Fruit fly (Drosophila melanogaster) whole organism, prepupa: ENCODE results near the gene CG42717.

ENCODE experiments used
- CG11294 ChIP-seq: fragments of 200-800 bp; sonication (Bioruptor generic); IDR thresholded peaks from 2 replicates; pipeline ENCODE4 v1.3.6; 2022; ENCODE audit warnings: missing biosample characterization, missing genetic modification characterization
- CG11762 ChIP-seq: fragments of 200-800 bp; sonication (Bioruptor generic); optimal IDR thresholded peaks from 3 replicates; lab custom pipeline; 2016; ENCODE audit warnings: missing biosample characterization, missing genetic modification characterization; ENCODE audit not compliant: insufficient read depth
- CG11902 ChIP-seq: fragments of 200-800 bp; sonication (Bioruptor generic); optimal IDR thresholded peaks from 3 replicates; lab custom pipeline; 2016; ENCODE audit warnings: missing biosample characterization, missing genetic modification characterization
- CG15336 ChIP-seq: fragments of 200-800 bp; sonication (Bioruptor generic); IDR thresholded peaks from 2 replicates; pipeline ENCODE4 v1.3.6; 2022; ENCODE audit warnings: missing biosample characterization, missing genetic modification characterization
- CG1621 ChIP-seq: fragments of 200-800 bp; sonication (Bioruptor generic); optimal IDR thresholded peaks from 3 replicates; lab custom pipeline; 2018; ENCODE audit warnings: missing biosample characterization, mild to moderate bottlenecking, missing genetic modification characterization
- CG16779 ChIP-seq: fragments of 200-800 bp; sonication (Bioruptor generic); optimal IDR thresholded peaks from 3 replicates; lab custom pipeline; 2017; ENCODE audit warnings: missing biosample characterization, mild to moderate bottlenecking, missing genetic modification characterization
- CG3919 ChIP-seq: fragments of 200-800 bp; sonication (Bioruptor generic); optimal IDR thresholded peaks from 3 replicates; lab custom pipeline; 2016; ENCODE audit warnings: missing biosample characterization, missing genetic modification characterization
- CG4318 ChIP-seq: fragments of 200-800 bp; sonication (Bioruptor generic); optimal IDR thresholded peaks from 3 replicates; lab custom pipeline; 2017; ENCODE audit warnings: missing biosample characterization, mild to moderate bottlenecking, missing genetic modification characterization
- CG6276 ChIP-seq: fragments of 200-800 bp; sonication (Bioruptor generic); optimal IDR thresholded peaks from 2 replicates; lab custom pipeline; 2017; ENCODE audit warnings: missing biosample characterization, mild to moderate bottlenecking, missing genetic modification characterization
- CG6792 ChIP-seq: fragments of 200-800 bp; sonication (Bioruptor generic); optimal IDR thresholded peaks from 3 replicates; lab custom pipeline; 2016; ENCODE audit warnings: missing biosample characterization, missing genetic modification characterization
- CG6808 ChIP-seq: fragments of 200-800 bp; sonication (Bioruptor generic); optimal IDR thresholded peaks from 3 replicates; lab custom pipeline; 2017; ENCODE audit warnings: missing biosample characterization, missing genetic modification characterization, mild to moderate bottlenecking, moderate library complexity, missing genetic modification reagents
- CG8319 ChIP-seq: fragments of 200-800 bp; sonication (Bioruptor generic); optimal IDR thresholded peaks from 3 replicates; lab custom pipeline; 2016; ENCODE audit warnings: missing biosample characterization, missing genetic modification characterization
- CG8632 ChIP-seq: fragments of 200-800 bp; sonication (Bioruptor generic); optimal IDR thresholded peaks from 3 replicates; lab custom pipeline; 2016; ENCODE audit warnings: missing biosample characterization, missing genetic modification characterization
- CG9139 ChIP-seq: fragments of 200-800 bp; sonication (Bioruptor generic); optimal IDR thresholded peaks from 3 replicates; lab custom pipeline; 2017; ENCODE audit warnings: missing biosample characterization, mild to moderate bottlenecking, missing genetic modification characterization
- Eip78C ChIP-seq: fragments of 200-800 bp; sonication (Bioruptor generic); peaks from one replicate; lab custom pipeline; 2016; ENCODE audit warnings: missing biosample characterization, missing genetic modification characterization
- Eip93F ChIP-seq: fragments of 200-800 bp; sonication (Bioruptor generic); optimal IDR thresholded peaks from 2 replicates; lab custom pipeline; 2016; ENCODE audit warnings: missing biosample characterization, mild to moderate bottlenecking, missing genetic modification characterization
- Ets21C ChIP-seq: fragments of 200-800 bp; sonication (Bioruptor generic); optimal IDR thresholded peaks from 3 replicates; lab custom pipeline; 2016; ENCODE audit warnings: missing biosample characterization, missing genetic modification characterization
- Ets96B ChIP-seq: fragments of 200-800 bp; optimal IDR thresholded peaks from 2 replicates; lab custom pipeline; 2019; ENCODE audit warnings: missing biosample characterization, mild to moderate bottlenecking, missing genetic modification characterization, moderate library complexity
- Gug ChIP-seq: fragments of 200-800 bp; sonication (Bioruptor generic); IDR thresholded peaks from 2 replicates; pipeline ENCODE4 v1.3.6; 2022; ENCODE audit warnings: missing biosample characterization, missing genetic modification characterization
- Hr4 ChIP-seq: fragments of 200-800 bp; sonication (Bioruptor generic); optimal IDR thresholded peaks from 3 replicates; lab custom pipeline; 2016; ENCODE audit warnings: missing biosample characterization, missing genetic modification characterization
- Met ChIP-seq: fragments of 200-800 bp; sonication (Bioruptor generic); optimal IDR thresholded peaks from 3 replicates; lab custom pipeline; 2016; ENCODE audit warnings: missing biosample characterization, missing genetic modification characterization
- OdsH ChIP-seq: fragments of 200-800 bp; sonication (Bioruptor generic); optimal IDR thresholded peaks from 3 replicates; lab custom pipeline; 2016; ENCODE audit warnings: missing biosample characterization, missing genetic modification characterization
- Sox102F ChIP-seq: fragments of 200-800 bp; sonication (Bioruptor generic); optimal IDR thresholded peaks from 2 replicates; lab custom pipeline; 2016; ENCODE audit warnings: missing biosample characterization, mild to moderate bottlenecking, missing genetic modification characterization
- acj6 ChIP-seq: fragments of 200-800 bp; sonication (Bioruptor generic); optimal IDR thresholded peaks from 3 replicates; lab custom pipeline; 2016; ENCODE audit warnings: missing biosample characterization, missing genetic modification characterization
- dac ChIP-seq: fragments of 200-800 bp; sonication (Bioruptor generic); optimal IDR thresholded peaks from 2 replicates; lab custom pipeline; 2017; ENCODE audit warnings: missing biosample characterization, mild to moderate bottlenecking, missing genetic modification characterization
- dsx ChIP-seq: fragments of 200-800 bp; optimal IDR thresholded peaks from 3 replicates; lab custom pipeline; 2019; ENCODE audit warnings: missing biosample characterization, mild to moderate bottlenecking, missing genetic modification characterization, moderate library complexity; ENCODE audit not compliant: poor library complexity, severe bottlenecking
- eg ChIP-seq: fragments of 200-800 bp; sonication (Bioruptor generic); IDR thresholded peaks from 3 replicates; pipeline ENCODE4 v1.3.6; 2022; ENCODE audit warnings: missing biosample characterization, missing genetic modification characterization
- net ChIP-seq: fragments of 200-800 bp; sonication (Bioruptor generic); optimal IDR thresholded peaks from 3 replicates; lab custom pipeline; 2016; ENCODE audit warnings: missing biosample characterization, missing genetic modification characterization
- pdm3 ChIP-seq: fragments of 200-800 bp; sonication (Bioruptor generic); optimal IDR thresholded peaks from 3 replicates; lab custom pipeline; 2016; ENCODE audit warnings: missing biosample characterization, missing genetic modification characterization
- salr ChIP-seq, 2 experiments: fragments of 200-800 bp; sonication (Bioruptor generic); optimal IDR thresholded peaks; 3 replicates each; lab custom pipeline; 2016 to 2018; ENCODE audit warnings: missing biosample characterization in 2 of 2, missing genetic modification characterization in 2 of 2, mild to moderate bottlenecking in 1 of 2
- spab ChIP-seq: fragments of 200-800 bp; sonication (Bioruptor generic); optimal IDR thresholded peaks from 2 replicates; lab custom pipeline; 2017; ENCODE audit warnings: missing biosample characterization, mild to moderate bottlenecking, missing genetic modification characterization, missing genetic modification reagents
- ss ChIP-seq, 2 experiments: fragments of 200-800 bp; sonication (Bioruptor generic); optimal IDR thresholded peaks; 2 replicates in 1 of 2; 3 replicates in 1 of 2; lab custom pipeline; 2017 to 2018; ENCODE audit warnings: mild to moderate bottlenecking in 2 of 2, missing biosample characterization in 2 of 2, missing genetic modification characterization in 2 of 2, moderate library complexity in 1 of 2
- svp ChIP-seq: fragments of 200-800 bp; sonication (Bioruptor generic); peaks from one replicate; lab custom pipeline; 2016; ENCODE audit warnings: missing biosample characterization, missing genetic modification characterization
- vri ChIP-seq: fragments of 200-800 bp; sonication (Bioruptor generic); optimal IDR thresholded peaks from 3 replicates; lab custom pipeline; 2016; ENCODE audit warnings: missing biosample characterization, mild to moderate bottlenecking, missing genetic modification characterization

Gene CG42717

dm6 chr3L:16041260-16042079, 8.5 kb upstream of the CG42717 start (continued):
- peak; percentile 89 for TF ChIP-seq CG6808 (GFP tag; lab: Kevin White, UChicago)
- peak; percentile 42 to 73 for TF ChIP-seq salr (GFP tag; optimal IDR thresholded peaks at IDR 0.05; lab: Kevin White, UChicago)
- peak; percentile 21 for TF ChIP-seq dsx (GFP tag; lab: Kevin White, UChicago)
- peak; percentile 90 for TF ChIP-seq CG6276 (GFP tag; lab: Kevin White, UChicago)
- peak; percentile 32 for TF ChIP-seq Ets96B (tag; lab: Kevin White, UChicago)
- TF ChIP-seq vri (GFP tag; lab: Kevin White, UChicago), result peak; percentile 31
- TF ChIP-seq pdm3 (GFP tag; lab: Kevin White, UChicago), result peak; percentile 15
- TF ChIP-seq CG4318 (GFP tag; lab: Kevin White, UChicago), result no peak
- peak; percentile 98 for TF ChIP-seq svp (GFP tag; lab: Kevin White, UChicago)
- TF ChIP-seq Eip78C (GFP tag; lab: Kevin White, UChicago), result peak; percentile 76
- peak; percentile 24 for TF ChIP-seq OdsH (GFP tag; lab: Kevin White, UChicago)
- TF ChIP-seq net (GFP tag; lab: Kevin White, UChicago), result peak; percentile 43
- TF ChIP-seq spab (GFP tag; lab: Kevin White, UChicago), result peak; percentile 60
- peak; percentile 40; the same call in 1 of the 2 replicates for TF ChIP-seq CG11294 (GFP tag; lab: Robert Waterston, UW)
- peak; percentile 40 for TF ChIP-seq CG8632
- peak; percentile 29 for TF ChIP-seq Hr4 (GFP tag; lab: Kevin White, UChicago)
- peak; percentile 64 for TF ChIP-seq CG15336 (GFP tag; lab: Robert Waterston, UW)
- peak; percentile 27 for TF ChIP-seq CG3919 (GFP tag; lab: Kevin White, UChicago)
- TF ChIP-seq dac (GFP tag; lab: Kevin White, UChicago), result peak; percentile 20
- 0 out of 2 replicates have a peak, but pooled peaks have one; percentile 8 for TF ChIP-seq Gug (GFP tag; lab: Robert Waterston, UW)
- peak; percentile 75 for TF ChIP-seq eg (GFP tag; lab: Robert Waterston, UW)
- TF ChIP-seq CG9139 (GFP tag; lab: Kevin White, UChicago), result peak; percentile 90
- no peak for TF ChIP-seq CG6792 (GFP tag; lab: Kevin White, UChicago)
- peak; percentile 12 for TF ChIP-seq CG11762 (GFP tag; lab: Kevin White, UChicago)
- peak; percentile 73 for TF ChIP-seq CG16779
- TF ChIP-seq acj6 (GFP tag; lab: Kevin White, UChicago), result peak; percentile 16
- TF ChIP-seq Sox102F (GFP tag; lab: Kevin White, UChicago), result peak; percentile 23

dm6 chr3L:16040389-16040788, 7.4 kb upstream of the CG42717 start:
- TF ChIP-seq dac (GFP tag; lab: Kevin White, UChicago), result no peak
- TF ChIP-seq ss (GFP tag; optimal IDR thresholded peaks at IDR 0.05; lab: Kevin White, UChicago), result no peak
- peak; percentile 51 for TF ChIP-seq svp (GFP tag; lab: Kevin White, UChicago)
- TF ChIP-seq Ets21C (GFP tag; lab: Kevin White, UChicago), result no peak
- no peak for TF ChIP-seq CG8319 (GFP tag; lab: Kevin White, UChicago)
- TF ChIP-seq Ets96B (tag; lab: Kevin White, UChicago), result no peak
- peak; percentile 15 for TF ChIP-seq Met
- TF ChIP-seq CG11902 (GFP tag; lab: Kevin White, UChicago), result no peak

dm6 chr3L:16039063-16039462, 6.1 kb upstream of the CG42717 start:
- TF ChIP-seq CG1621, result no peak
- no peak for TF ChIP-seq Eip93F (GFP tag; lab: Kevin White, UChicago)
- TF ChIP-seq, all 60 proteins: peak for 0
